Fruit fly (Drosophila melanogaster) whole organism, embryonic: ENCODE data around the gene CG13471.
A peak's percentile ranks its signal among the peaks of the same experiment; 100 is the strongest.

Experiments
- ATbp ChIP-seq: fragments of 200-800 bp; sonication (Bioruptor generic); optimal IDR thresholded peaks from 2 replicates; lab custom pipeline; 2017; ENCODE audit warnings: missing biosample characterization, mild to moderate bottlenecking, missing genetic modification characterization, missing genetic modification reagents
- Bgb ChIP-seq: fragments of 200-800 bp; sonication (Bioruptor generic); IDR thresholded peaks from 2 replicates; pipeline ENCODE4 v1.3.6; 2022; ENCODE audit warnings: missing biosample characterization, missing genetic modification characterization; ENCODE audit not compliant: partially characterized antibody
- CG10147 ChIP-seq: fragments of 200-800 bp; sonication (Bioruptor generic); optimal IDR thresholded peaks from 2 replicates; lab custom pipeline; 2019; ENCODE audit warnings: missing biosample characterization, mild to moderate bottlenecking, missing genetic modification characterization, moderate library complexity
- CG10366 ChIP-seq: fragments of 200-800 bp; sonication (Bioruptor generic); IDR thresholded peaks from 2 replicates; pipeline ENCODE4 v1.3.6; 2022; ENCODE audit warnings: missing biosample characterization, missing genetic modification characterization
- CG11504 ChIP-seq: fragments of 200-800 bp; sonication (Bioruptor generic); optimal IDR thresholded peaks from 3 replicates; lab custom pipeline; 2019; ENCODE audit warnings: missing biosample characterization, mild to moderate bottlenecking, missing genetic modification characterization, moderate library complexity
- CG14667 ChIP-seq: fragments of 200-800 bp; sonication (Bioruptor generic); IDR thresholded peaks from 2 replicates; pipeline ENCODE4 v1.3.6; 2022; ENCODE audit warnings: missing biosample characterization, missing genetic modification characterization
- CG16813 ChIP-seq: fragments of 200-800 bp; sonication (Bioruptor generic); IDR thresholded peaks from 3 replicates; pipeline ENCODE4 v1.3.6; 2022; ENCODE audit warnings: missing biosample characterization, missing genetic modification characterization; ENCODE audit not compliant: partially characterized antibody
- CG16815 ChIP-seq: fragments of 200-800 bp; sonication (Bioruptor generic); optimal IDR thresholded peaks from 3 replicates; lab custom pipeline; 2017; ENCODE audit warnings: missing biosample characterization, mild to moderate bottlenecking, missing genetic modification characterization
- CG2202 ChIP-seq: fragments of 200-800 bp; sonication (Bioruptor generic); optimal IDR thresholded peaks from 2 replicates; lab custom pipeline; 2018; ENCODE audit warnings: missing biosample characterization, mild to moderate bottlenecking, missing genetic modification characterization
- CG31224 ChIP-seq: fragments of 200-800 bp; sonication (Bioruptor generic); IDR thresholded peaks from 2 replicates; pipeline ENCODE4 v1.3.6; 2022; ENCODE audit warnings: missing biosample characterization, missing genetic modification characterization
- CG32532 ChIP-seq: fragments of 200-800 bp; sonication (Bioruptor generic); IDR thresholded peaks from 2 replicates; pipeline ENCODE4 v1.3.6; 2022; ENCODE audit warnings: missing biosample characterization, missing genetic modification characterization
- CG34224 ChIP-seq: fragments of 200-800 bp; sonication (Bioruptor generic); IDR thresholded peaks from 3 replicates; pipeline ENCODE4 v1.3.6; 2022; ENCODE audit warnings: missing biosample characterization, missing genetic modification characterization; ENCODE audit not compliant: partially characterized antibody
- CG43689 ChIP-seq: fragments of 200-800 bp; sonication (Bioruptor generic); IDR thresholded peaks from 2 replicates; pipeline ENCODE4 v1.3.6; 2022; ENCODE audit warnings: missing biosample characterization, missing genetic modification characterization
- CG5953 ChIP-seq: fragments of 200-800 bp; sonication (Bioruptor generic); IDR thresholded peaks from 2 replicates; pipeline ENCODE4 v1.3.6; 2022; ENCODE audit warnings: missing biosample characterization, missing genetic modification characterization
- CG6791 ChIP-seq: fragments of 200-800 bp; sonication (Bioruptor generic); IDR thresholded peaks from 3 replicates; pipeline ENCODE4 v1.3.6; 2022; ENCODE audit warnings: missing biosample characterization, missing genetic modification characterization; ENCODE audit not compliant: partially characterized antibody
- CG6813 ChIP-seq: fragments of 200-800 bp; sonication (Bioruptor generic); optimal IDR thresholded peaks from 2 replicates; lab custom pipeline; 2017; ENCODE audit warnings: missing biosample characterization, missing genetic modification characterization, mild to moderate bottlenecking, moderate library complexity, missing genetic modification reagents
- CG7745 ChIP-seq: fragments of 200-800 bp; sonication (Bioruptor generic); optimal IDR thresholded peaks from 2 replicates; lab custom pipeline; 2018; ENCODE audit warnings: missing biosample characterization, mild to moderate bottlenecking, missing genetic modification characterization, moderate library complexity
- CG9727 ChIP-seq: fragments of 200-800 bp; sonication (Bioruptor generic); optimal IDR thresholded peaks from 3 replicates; lab custom pipeline; 2017; ENCODE audit warnings: missing biosample characterization, mild to moderate bottlenecking, missing genetic modification characterization
- CG9876 ChIP-seq: fragments of 200-800 bp; sonication (Bioruptor generic); optimal IDR thresholded peaks from 2 replicates; lab custom pipeline; 2016; ENCODE audit warnings: missing biosample characterization, missing genetic modification characterization
- Chrac-16 ChIP-seq: fragments of 200-800 bp; sonication (Bioruptor generic); optimal IDR thresholded peaks from 3 replicates; lab custom pipeline; 2016; ENCODE audit warnings: missing biosample characterization, missing genetic modification characterization
- Dll ChIP-seq: fragments of 200-800 bp; sonication (Bioruptor generic); IDR thresholded peaks from 4 replicates; pipeline ENCODE4 v1.3.6; 2022; ENCODE audit warnings: missing biosample characterization, missing genetic modification characterization; ENCODE audit not compliant: partially characterized antibody
- Drgx ChIP-seq: fragments of 200-800 bp; sonication (Bioruptor generic); IDR thresholded peaks from 2 replicates; pipeline ENCODE4 v1.3.6; 2022; ENCODE audit warnings: missing biosample characterization, missing genetic modification characterization
- E2f1 ChIP-seq: fragments of 200-800 bp; sonication (Bioruptor generic); IDR thresholded peaks from 2 replicates; pipeline ENCODE4 v1.3.6; 2022; ENCODE audit warnings: missing biosample characterization, missing genetic modification characterization
- Eip74EF ChIP-seq, 2 experiments: fragments of 200-800 bp in 1 of 2; fragments of >200 bp in 1 of 2; sonication (Bioruptor generic) in 1 of 2; optimal IDR thresholded peaks; 2 replicates each; lab custom pipeline; 2017 to 2019; ENCODE audit warnings: missing biosample characterization in 2 of 2, missing genetic modification characterization in 2 of 2, mild to moderate bottlenecking in 1 of 2, moderate library complexity in 1 of 2
- Ets65A ChIP-seq: fragments of 200-800 bp; sonication (Bioruptor generic); peaks from one replicate; lab custom pipeline; 2016; ENCODE audit warnings: missing biosample characterization, missing genetic modification characterization
- Fer1 ChIP-seq: fragments of 200-800 bp; sonication (Bioruptor generic); optimal IDR thresholded peaks from 2 replicates; lab custom pipeline; 2017; ENCODE audit warnings: missing biosample characterization, mild to moderate bottlenecking, missing genetic modification characterization
- Hand ChIP-seq: fragments of 200-800 bp; sonication (Bioruptor generic); optimal IDR thresholded peaks from 2 replicates; lab custom pipeline; 2017; ENCODE audit warnings: mild to moderate bottlenecking, missing biosample characterization, missing genetic modification reagents, missing genetic modification characterization
- Jarid2 ChIP-seq: fragments of 200-800 bp; sonication (Bioruptor generic); optimal IDR thresholded peaks from 3 replicates; lab custom pipeline; 2017; ENCODE audit warnings: mild to moderate bottlenecking, missing biosample characterization, missing genetic modification reagents, missing genetic modification characterization
- Lpt ChIP-seq: fragments of >200 bp; optimal IDR thresholded peaks from 2 replicates; lab custom pipeline; 2018; ENCODE audit warnings: missing biosample characterization, missing genetic modification characterization
- Pdp1 ChIP-seq, 2 experiments: fragments of 200-800 bp; sonication (Bioruptor generic); optimal IDR thresholded peaks; 3 replicates each; lab custom pipeline; 2016; ENCODE audit warnings: missing biosample characterization in 2 of 2, missing genetic modification characterization in 2 of 2, mild to moderate bottlenecking in 1 of 2, moderate library complexity in 1 of 2
- Scr ChIP-seq: fragments of 200-800 bp; sonication (Bioruptor generic); IDR thresholded peaks from 2 replicates; pipeline ENCODE4 v1.3.6; 2022; ENCODE audit warnings: missing biosample characterization, missing genetic modification characterization; ENCODE audit not compliant: partially characterized antibody
- Xrp1 ChIP-seq: fragments of 200-800 bp; sonication (Bioruptor generic); IDR thresholded peaks from 2 replicates; pipeline ENCODE4 v1.3.6; 2022; ENCODE audit warnings: missing biosample characterization, missing genetic modification characterization
- bbx ChIP-seq: fragments of 200-800 bp; sonication (Bioruptor generic); IDR thresholded peaks from 2 replicates; pipeline ENCODE4 v1.3.6; 2022; ENCODE audit warnings: missing biosample characterization, missing genetic modification characterization; ENCODE audit not compliant: partially characterized antibody
- cad ChIP-seq: fragments of >200 bp; optimal IDR thresholded peaks from 2 replicates; lab custom pipeline; 2017; ENCODE audit warnings: missing biosample characterization, missing genetic modification characterization
- crc ChIP-seq: fragments of 200-800 bp; sonication (Bioruptor generic); optimal IDR thresholded peaks from 2 replicates; lab custom pipeline; 2016; ENCODE audit warnings: missing biosample characterization, missing genetic modification characterization
- dati ChIP-seq: fragments of 200-800 bp; sonication (Bioruptor generic); IDR thresholded peaks from 2 replicates; pipeline ENCODE4 v1.3.6; 2022; ENCODE audit warnings: missing biosample characterization, missing genetic modification characterization
- dmrt11E ChIP-seq: fragments of 200-800 bp; sonication (Bioruptor generic); optimal IDR thresholded peaks from 3 replicates; lab custom pipeline; 2018; ENCODE audit warnings: missing biosample characterization, mild to moderate bottlenecking, missing genetic modification characterization, moderate library complexity
- fd3F ChIP-seq: fragments of 200-800 bp; sonication (Bioruptor generic); optimal IDR thresholded peaks from 2 replicates; lab custom pipeline; 2018; ENCODE audit warnings: missing biosample characterization, mild to moderate bottlenecking, missing genetic modification characterization, moderate library complexity
- fd64A ChIP-seq: fragments of 200-800 bp; sonication (Bioruptor generic); optimal IDR thresholded peaks from 3 replicates; lab custom pipeline; 2018; ENCODE audit warnings: missing biosample characterization, mild to moderate bottlenecking, missing genetic modification characterization
- ftz-f1 ChIP-seq: fragments of 200-800 bp; sonication (Bioruptor generic); optimal IDR thresholded peaks from 2 replicates; lab custom pipeline; 2016; ENCODE audit warnings: missing biosample characterization, missing genetic modification characterization
- ind ChIP-seq: fragments of 200-800 bp; sonication (Bioruptor generic); optimal IDR thresholded peaks from 3 replicates; lab custom pipeline; 2016; ENCODE audit warnings: missing biosample characterization, missing genetic modification characterization
- nerfin-1 ChIP-seq: fragments of 200-800 bp; sonication (Bioruptor generic); optimal IDR thresholded peaks from 3 replicates; lab custom pipeline; 2019; ENCODE audit warnings: missing biosample characterization, mild to moderate bottlenecking, missing genetic modification characterization, moderate library complexity
- pho ChIP-seq: fragments of 200-800 bp; sonication (Bioruptor generic); optimal IDR thresholded peaks from 2 replicates; lab custom pipeline; 2016; ENCODE audit warnings: missing biosample characterization, missing genetic modification characterization
- pum ChIP-seq: fragments of 200-800 bp; sonication (Bioruptor generic); optimal IDR thresholded peaks from 2 replicates; lab custom pipeline; 2016; ENCODE audit warnings: missing biosample characterization, missing genetic modification characterization
- ranshi ChIP-seq: fragments of 200-800 bp; sonication (Bioruptor generic); IDR thresholded peaks from 2 replicates; pipeline ENCODE4 v1.3.6; 2022; ENCODE audit warnings: missing biosample characterization, missing genetic modification characterization
- row ChIP-seq: fragments of 200-800 bp; sonication (Bioruptor generic); IDR thresholded peaks from 3 replicates; pipeline ENCODE4 v1.3.6; 2022; ENCODE audit warnings: missing biosample characterization, missing genetic modification characterization
- seq ChIP-seq: fragments of 200-800 bp; sonication (Bioruptor generic); IDR thresholded peaks from 2 replicates; pipeline ENCODE4 v1.3.6; 2022; ENCODE audit warnings: missing biosample characterization, missing genetic modification characterization
- toy ChIP-seq: fragments of 200-800 bp; sonication (Bioruptor generic); IDR thresholded peaks from 2 replicates; pipeline ENCODE4 v1.3.6; 2022; ENCODE audit warnings: missing biosample characterization, missing genetic modification characterization
- trem ChIP-seq: fragments of 200-800 bp; optimal IDR thresholded peaks from 3 replicates; lab custom pipeline; 2019; ENCODE audit warnings: missing biosample characterization, mild to moderate bottlenecking, missing genetic modification characterization, moderate library complexity

CG13471 gene

dm6 chr3L:14755046-14755643, 21.8 kb upstream of the CG13471 start (continued):
- TF ChIP-seq seq (GFP tag; lab: Robert Waterston, UW) = peak; percentile 51; the same call in 1 of the 2 replicates
- TF ChIP-seq Drgx (GFP tag; lab: Robert Waterston, UW) = peak; percentile 33; the same call in 1 of the 2 replicates
- TF ChIP-seq dmrt11E (tag; lab: Kevin White, UChicago) = no peak
- no peak for TF ChIP-seq toy (GFP tag; lab: Robert Waterston, UW)
- TF ChIP-seq Xrp1 (GFP tag; lab: Robert Waterston, UW) = no peak
- no peak for TF ChIP-seq fd3F (GFP tag; lab: Kevin White, UChicago)
- no peak for TF ChIP-seq CG11504
- TF ChIP-seq pum (GFP tag; lab: Kevin White, UChicago) = no peak
- no peak for TF ChIP-seq trem (tag; lab: Kevin White, UChicago)
- no peak for TF ChIP-seq CG10147 (GFP tag; lab: Kevin White, UChicago)
- TF ChIP-seq row = no peak
- TF ChIP-seq CG10366 (GFP tag; lab: Robert Waterston, UW) = no peak
- no peak for TF ChIP-seq ATbp (GFP tag; lab: Kevin White, UChicago)
- TF ChIP-seq CG16815 (GFP tag; lab: Kevin White, UChicago) = no peak
- no peak for TF ChIP-seq CG7745 (tag; lab: Kevin White, UChicago)
- TF ChIP-seq nerfin-1 (tag; lab: Kevin White, UChicago) = peak; percentile 40
- TF ChIP-seq CG6791 (GFP tag; lab: Robert Waterston, UW) = peak; percentile 44; the same call in 1 of the 3 replicates
- TF ChIP-seq CG14667 (GFP tag; lab: Robert Waterston, UW) = no peak
- no peak for TF ChIP-seq Chrac-16 (GFP tag; lab: Kevin White, UChicago)
- no peak for TF ChIP-seq Pdp1 (GFP tag; optimal IDR thresholded peaks at IDR 0.05; lab: Kevin White, UChicago)
- no peak for TF ChIP-seq CG31224
- peak; percentile 17; the same call in 1 of the 2 replicates for TF ChIP-seq CG32532 (GFP tag; lab: Robert Waterston, UW)
- TF ChIP-seq ftz-f1 = peak; percentile 14
- TF ChIP-seq Jarid2 (GFP tag; lab: Kevin White, UChicago) = no peak
- peak; percentile 14 for TF ChIP-seq Hand (GFP tag; lab: Kevin White, UChicago)
- no peak for TF ChIP-seq CG2202 (tag; lab: Kevin White, UChicago)
- TF ChIP-seq CG9876 (GFP tag; lab: Kevin White, UChicago) = no peak
- no peak for TF ChIP-seq fd64A (GFP tag; lab: Kevin White, UChicago)
- TF ChIP-seq pho = no peak
- no peak for TF ChIP-seq cad
- no peak for TF ChIP-seq CG43689 (GFP tag; lab: Robert Waterston, UW)
- peak; percentile 61 for TF ChIP-seq Dll
- TF ChIP-seq ranshi (GFP tag; lab: Robert Waterston, UW) = no peak
- 0 out of 2 replicates have a peak, but pooled peaks have one; percentile 29 for TF ChIP-seq Scr (GFP tag; lab: Robert Waterston, UW)
- TF ChIP-seq Fer1 (GFP tag; lab: Kevin White, UChicago) = peak; percentile 25
- TF ChIP-seq CG9727 (GFP tag; lab: Kevin White, UChicago) = no peak
- TF ChIP-seq E2f1 = peak; percentile 35; the same call in 1 of the 2 replicates
- TF ChIP-seq dati (GFP tag; lab: Robert Waterston, UW) = no peak
- TF ChIP-seq crc (GFP tag; lab: Kevin White, UChicago) = no peak
- TF ChIP-seq CG5953 = no peak
- no peak for TF ChIP-seq bbx (GFP tag; lab: Robert Waterston, UW)
- peak; percentile 22; the same call in 1 of the 3 replicates for TF ChIP-seq CG16813 (GFP tag; lab: Robert Waterston, UW)
- peak; percentile 30 for TF ChIP-seq CG6813 (GFP tag; lab: Kevin White, UChicago)
- TF ChIP-seq Bgb (GFP tag; lab: Robert Waterston, UW) = no peak
- TF ChIP-seq CG34224 (GFP tag; lab: Robert Waterston, UW) = 0 out of 3 replicates have a peak, but pooled peaks have one; percentile 39
- no peak for TF ChIP-seq Ets65A (GFP tag; lab: Kevin White, UChicago)
- TF ChIP-seq Eip74EF (GFP tag; optimal IDR thresholded peaks at IDR 0.05; lab: Kevin White, UChicago) = no peak
- TF ChIP-seq Lpt (GFP tag; lab: Kevin White, UChicago) = no peak
- no peak for TF ChIP-seq ind
